Worm (Caenorhabditis elegans) whole organism, L2 larva: ENCODE data around the gene ugt-48.

ENCODE experiments used
- C34F6.9 ChIP-seq: fragments of 150-350 bp; optimal IDR thresholded peaks from 2 replicates; lab custom pipeline; 2014; ENCODE audit warnings: missing biosample characterization, missing genetic modification characterization
- F13H6.1 ChIP-seq: sonication (generic microtip); optimal IDR thresholded peaks from 2 replicates; lab custom pipeline; 2016; ENCODE audit warnings: missing genetic modification characterization, missing compliant biosample characterization
- Y55F3AM.14 ChIP-seq: fragments of 200-800 bp; sonication (Bioruptor generic); optimal IDR thresholded peaks from 2 replicates; lab custom pipeline; 2018; ENCODE audit warnings: mild to moderate bottlenecking, missing genetic modification characterization, missing compliant biosample characterization
- ZK546.5 ChIP-seq: sonication (generic microtip); optimal IDR thresholded peaks from 2 replicates; lab custom pipeline; 2017; ENCODE audit warnings: missing biosample characterization, missing genetic modification characterization
- alr-1 ChIP-seq: fragments of 150-350 bp; optimal IDR thresholded peaks from 2 replicates; lab custom pipeline; 2014; ENCODE audit warnings: missing biosample characterization, missing genetic modification characterization
- aly-2 ChIP-seq: fragments of 150-350 bp; optimal IDR thresholded peaks from 2 replicates; lab custom pipeline; 2014; ENCODE audit warnings: missing biosample characterization, missing genetic modification characterization
- ama-1 ChIP-seq: fragments of 150-350 bp; optimal IDR thresholded peaks from 2 replicates; lab custom pipeline; 2018; ENCODE audit warnings: inconsistent platforms
- ceh-82 ChIP-seq: fragments of 150-350 bp; optimal IDR thresholded peaks from 2 replicates; lab custom pipeline; 2014; ENCODE audit warnings: missing biosample characterization, missing genetic modification characterization
- crh-2 ChIP-seq: sonication (generic microtip); optimal IDR thresholded peaks from 2 replicates; lab custom pipeline; 2017; ENCODE audit warnings: missing biosample characterization, missing genetic modification characterization
- dmd-4 ChIP-seq: sonication (generic microtip); optimal IDR thresholded peaks from 2 replicates; lab custom pipeline; 2017; ENCODE audit warnings: missing biosample characterization, missing genetic modification characterization
- elt-1 ChIP-seq: fragments of 150-350 bp; optimal IDR thresholded peaks from 2 replicates; lab custom pipeline; 2014; ENCODE audit warnings: missing biosample characterization, missing genetic modification characterization
- fos-1 ChIP-seq: fragments of 150-350 bp; optimal IDR thresholded peaks from 2 replicates; lab custom pipeline; 2014; ENCODE audit warnings: missing biosample characterization, missing genetic modification characterization
- gmeb-1 ChIP-seq: fragments of 150-350 bp; optimal IDR thresholded peaks from 2 replicates; lab custom pipeline; 2014; ENCODE audit warnings: missing biosample characterization, missing genetic modification characterization
- lin-11 ChIP-seq: fragments of 150-350 bp; sonication (generic microtip); optimal IDR thresholded peaks from 2 replicates; lab custom pipeline; 2014; ENCODE audit warnings: missing biosample characterization, missing genetic modification characterization, inconsistent platforms, mixed read lengths
- lin-13 ChIP-seq: fragments of 150-350 bp; optimal IDR thresholded peaks from 2 replicates; lab custom pipeline; 2014; ENCODE audit warnings: missing biosample characterization, missing genetic modification reagents, missing genetic modification characterization
- lin-39 ChIP-seq: fragments of 150-350 bp; optimal IDR thresholded peaks from 2 replicates; lab custom pipeline; 2014; ENCODE audit warnings: missing biosample characterization, missing genetic modification reagents, missing genetic modification characterization
- lsy-2 ChIP-seq, 2 experiments: fragments of 150-350 bp in 1 of 2; sonication (generic microtip) in 1 of 2; optimal IDR thresholded peaks; 2 replicates each; lab custom pipeline; 2014 to 2017; ENCODE audit warnings: missing biosample characterization in 2 of 2, missing genetic modification characterization in 2 of 2
- mab-5 ChIP-seq: fragments of 150-350 bp; optimal IDR thresholded peaks from 2 replicates; lab custom pipeline; 2014; ENCODE audit warnings: missing biosample characterization, missing genetic modification characterization
- mdl-1 ChIP-seq, 2 experiments: fragments of 150-350 bp in 1 of 2; sonication (generic microtip) in 1 of 2; optimal IDR thresholded peaks; 2 replicates each; lab custom pipeline; 2017; ENCODE audit warnings: missing biosample characterization in 2 of 2, missing genetic modification characterization in 2 of 2
- nhr-11 ChIP-seq: fragments of 150-350 bp; optimal IDR thresholded peaks from 2 replicates; lab custom pipeline; 2014; ENCODE audit warnings: missing biosample characterization, missing genetic modification characterization
- nhr-129 ChIP-seq: fragments of 150-350 bp; optimal IDR thresholded peaks from 2 replicates; lab custom pipeline; 2014; ENCODE audit warnings: missing biosample characterization, missing genetic modification characterization
- nhr-21 ChIP-seq: fragments of 150-350 bp; optimal IDR thresholded peaks from 2 replicates; lab custom pipeline; 2014; ENCODE audit warnings: missing biosample characterization, missing genetic modification characterization
- nhr-23 ChIP-seq: fragments of 150-350 bp; optimal IDR thresholded peaks from 2 replicates; lab custom pipeline; 2014; ENCODE audit warnings: missing biosample characterization, missing genetic modification reagents, missing genetic modification characterization
- nhr-25 ChIP-seq: fragments of 150-350 bp; sonication (generic microtip); optimal IDR thresholded peaks from 3 replicates; lab custom pipeline; 2014; ENCODE audit warnings: missing biosample characterization, missing genetic modification characterization
- nhr-77 ChIP-seq: fragments of 150-350 bp; optimal IDR thresholded peaks from 2 replicates; lab custom pipeline; 2014; ENCODE audit warnings: missing biosample characterization, missing genetic modification characterization
- peb-1 ChIP-seq: fragments of 150-350 bp; optimal IDR thresholded peaks from 2 replicates; lab custom pipeline; 2014; ENCODE audit warnings: missing biosample characterization, missing genetic modification characterization
- sem-4 ChIP-seq: fragments of 150-350 bp; optimal IDR thresholded peaks from 2 replicates; lab custom pipeline; 2014; ENCODE audit warnings: missing biosample characterization, missing genetic modification reagents, missing genetic modification characterization
- skn-1 ChIP-seq: sonication (generic microtip); optimal IDR thresholded peaks from 2 replicates; lab custom pipeline; 2017; ENCODE audit warnings: missing biosample characterization, missing genetic modification characterization
- sma-3 ChIP-seq: sonication (generic microtip); optimal IDR thresholded peaks from 2 replicates; lab custom pipeline; 2016; ENCODE audit warnings: missing genetic modification reagents, missing genetic modification characterization, missing compliant biosample characterization
- sma-9 ChIP-seq, 2 experiments: fragments of 150-350 bp in 1 of 2; sonication (generic microtip) in 1 of 2; optimal IDR thresholded peaks; 2 replicates each; lab custom pipeline; 2014 to 2016; ENCODE audit warnings: missing genetic modification characterization in 2 of 2, mild to moderate bottlenecking in 1 of 2, missing biosample characterization in 1 of 2, missing compliant biosample characterization in 1 of 2, missing genetic modification reagents in 1 of 2, moderate library complexity in 1 of 2
- snpc-4 ChIP-seq: fragments of 150-350 bp; optimal IDR thresholded peaks from 2 replicates; lab custom pipeline; 2014; ENCODE audit warnings: missing biosample characterization, missing genetic modification characterization
- unc-39 ChIP-seq: fragments of 150-350 bp; optimal IDR thresholded peaks from 2 replicates; lab custom pipeline; 2014; ENCODE audit warnings: missing biosample characterization, missing genetic modification characterization
- unc-55 ChIP-seq: fragments of 150-350 bp; sonication (generic microtip); optimal IDR thresholded peaks from 3 replicates; lab custom pipeline; 2014; ENCODE audit warnings: missing biosample characterization, missing genetic modification reagents, missing genetic modification characterization
- unc-62 ChIP-seq: fragments of 150-350 bp; optimal IDR thresholded peaks from 2 replicates; lab custom pipeline; 2014; ENCODE audit warnings: missing biosample characterization, missing genetic modification reagents, missing genetic modification characterization
- zag-1 ChIP-seq: fragments of 150-350 bp; optimal IDR thresholded peaks from 2 replicates; lab custom pipeline; 2014; ENCODE audit warnings: missing biosample characterization, missing genetic modification characterization
- ztf-1 ChIP-seq: fragments of 200-800 bp; sonication (Bioruptor generic); conservative IDR thresholded peaks from 2 replicates; pipeline ENCODE4 v1.3.6; 2022; ENCODE audit warnings: missing genetic modification characterization, missing compliant biosample characterization

The ugt-48 gene

DNA sequence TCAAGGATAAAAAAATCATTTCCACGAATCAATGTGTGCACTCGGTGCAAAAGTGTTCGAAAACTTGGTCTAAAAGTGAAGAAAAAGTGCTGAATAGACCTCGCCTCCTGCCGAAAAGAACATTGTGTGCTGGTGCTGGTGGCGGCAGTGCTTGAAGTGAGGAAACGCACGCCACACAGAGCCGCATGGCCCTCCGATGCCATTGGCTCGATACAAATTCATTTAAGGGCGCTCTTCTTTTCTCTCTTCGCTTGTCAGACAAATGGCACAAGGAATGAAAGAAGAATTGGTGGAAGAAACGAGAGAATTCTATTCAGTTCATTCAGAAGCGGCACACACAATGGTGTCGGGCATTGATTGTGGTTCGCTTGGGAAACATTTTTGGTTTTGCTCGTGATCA, 34.4 kb upstream of the ugt-48 start:
- TF ChIP-seq sma-3 (GFP tag; lab: Kevin White, UChicago) (no peak), peb-1 (tag; lab: Kevin White, UChicago) (no peak), Y55F3AM.14 (GFP tag; lab: Kevin White, UChicago) (no peak), lin-39 (no peak)

DNA sequence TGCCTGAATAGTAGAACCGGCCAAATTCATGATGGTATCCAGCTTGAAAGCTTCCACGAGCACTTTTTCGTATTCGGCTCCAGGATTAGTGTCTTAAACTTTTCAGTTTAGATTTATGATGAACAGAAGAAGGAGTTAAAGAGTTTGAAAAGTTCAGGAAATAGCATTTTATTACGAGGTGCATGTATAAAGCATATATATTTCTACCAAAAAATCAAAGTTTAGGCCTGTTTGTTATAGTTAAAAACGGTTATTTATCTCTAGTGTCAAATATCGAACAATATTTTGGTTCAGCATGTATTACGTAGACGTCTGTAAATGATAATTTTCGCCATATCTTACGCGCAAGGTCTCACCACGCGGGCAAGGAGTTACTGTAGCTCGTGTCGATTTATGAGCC, 33.5 kb upstream of the ugt-48 start, which contains the start of gene klc-2:
Gene klc-2 (minus strand): TSS at position 101 of the 400 bp plus-strand sequence.
- TF ChIP-seq mab-5 (tag; lab: Kevin White, UChicago): no peak
- TF ChIP-seq nhr-23 (tag; lab: Kevin White, UChicago): no peak
- TF ChIP-seq lsy-2 (tag; optimal IDR thresholded peaks at IDR 0.05; lab: Kevin White, UChicago): no peak
- no peak for TF ChIP-seq F13H6.1 (tag; lab: Kevin White, UChicago)
- no peak for TF ChIP-seq mdl-1 (tag; optimal IDR thresholded peaks at IDR 0.05; lab: Kevin White, UChicago)
- no peak for TF ChIP-seq lin-11
- TF ChIP-seq snpc-4: no peak
- no peak for TF ChIP-seq unc-62 (GFP tag; lab: Kevin White, UChicago)
- TF ChIP-seq sem-4 (tag; lab: Kevin White, UChicago): no peak
- no peak for TF ChIP-seq skn-1 (tag; lab: Kevin White, UChicago)
- TF ChIP-seq ama-1 (lab: Kevin White, UChicago): no peak

DNA sequence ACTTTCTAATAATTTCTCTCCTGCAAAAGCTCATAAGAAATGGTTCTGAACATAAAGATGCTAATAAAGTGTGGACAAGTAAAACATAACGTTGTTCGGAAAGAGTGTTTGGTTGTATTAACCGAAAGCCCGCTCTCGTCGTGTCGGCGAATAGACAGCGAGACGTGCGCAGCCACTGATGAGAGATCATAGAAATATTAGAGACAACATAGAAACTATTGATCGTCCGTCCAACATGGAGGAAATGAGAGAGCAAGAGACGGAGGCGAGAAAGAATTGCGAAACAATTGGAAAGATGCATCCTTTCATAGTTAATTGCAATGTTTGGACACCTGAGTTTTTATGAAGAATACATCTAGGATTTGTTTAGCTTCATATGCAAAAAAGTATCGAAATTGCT, 32.7 kb upstream of the ugt-48 start:
- peak; percentile 57 for TF ChIP-seq F13H6.1 (tag; lab: Kevin White, UChicago)
- no peak for TF ChIP-seq nhr-21 (tag; lab: Kevin White, UChicago)
- TF ChIP-seq elt-1: no peak
- peak; percentile 61 for TF ChIP-seq fos-1 (tag; lab: Kevin White, UChicago)
- no peak for TF ChIP-seq nhr-77 (tag; lab: Kevin White, UChicago)
- peak; percentile 79 for TF ChIP-seq crh-2 (tag; lab: Kevin White, UChicago)
- peak; percentile 80 for TF ChIP-seq unc-55
- peak; percentile 44 for TF ChIP-seq snpc-4
- no peak for TF ChIP-seq aly-2 (tag; lab: Kevin White, UChicago)
- peak; percentile 34 for TF ChIP-seq ama-1 (lab: Kevin White, UChicago)
- TF ChIP-seq nhr-23 (tag; lab: Kevin White, UChicago): no peak
- TF ChIP-seq sma-9 (GFP tag; optimal IDR thresholded peaks at IDR 0.05; lab: Kevin White, UChicago): peak; percentile 65
- no peak for TF ChIP-seq sma-9 (tag; optimal IDR thresholded peaks at IDR 0.05; lab: Kevin White, UChicago)
- TF ChIP-seq ztf-1: no peak
- TF ChIP-seq C34F6.9: peak; percentile 87
- TF ChIP-seq alr-1: no peak
- TF ChIP-seq lsy-2 (tag; optimal IDR thresholded peaks at IDR 0.05; lab: Kevin White, UChicago): peak; percentile 61 to 84
- no peak for TF ChIP-seq Y55F3AM.14 (GFP tag; lab: Kevin White, UChicago)
- TF ChIP-seq mab-5 (tag; lab: Kevin White, UChicago): peak; percentile 32
- TF ChIP-seq nhr-129 (tag; lab: Kevin White, UChicago): peak; percentile 86
- peak; percentile 26 for TF ChIP-seq sem-4 (tag; lab: Kevin White, UChicago)
- TF ChIP-seq zag-1 (tag; lab: Kevin White, UChicago): peak; percentile 58
- no peak for TF ChIP-seq nhr-11 (tag; lab: Kevin White, UChicago)
- TF ChIP-seq nhr-25: peak; percentile 10
- no peak for TF ChIP-seq ZK546.5 (tag; lab: Kevin White, UChicago)

DNA sequence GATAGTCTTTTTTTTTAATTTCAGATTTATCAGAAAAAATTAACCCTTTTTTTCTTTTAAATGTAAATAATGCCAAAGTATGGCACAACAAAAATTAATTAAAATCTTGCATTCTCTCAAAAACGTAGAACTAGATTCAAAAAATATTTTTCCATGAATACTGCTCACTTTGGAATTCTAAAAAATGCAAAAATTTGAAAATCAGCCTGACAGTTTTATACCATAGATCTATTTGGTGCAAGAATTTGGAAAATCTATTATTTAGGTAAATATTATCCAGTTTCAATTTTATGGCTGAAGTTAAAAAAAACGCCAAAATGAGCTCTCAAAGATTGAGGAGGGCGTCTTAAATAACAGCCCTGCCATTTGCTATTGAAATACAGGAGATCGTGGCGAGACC, 31.8 kb upstream of the ugt-48 start:
- TF ChIP-seq ceh-82 (tag; lab: Kevin White, UChicago) (no peak), nhr-23 (tag; lab: Kevin White, UChicago) (no peak), dmd-4 (tag; lab: Kevin White, UChicago) (no peak), Y55F3AM.14 (GFP tag; lab: Kevin White, UChicago) (no peak), alr-1 (no peak), sma-3 (GFP tag; lab: Kevin White, UChicago) (no peak), mdl-1 (tag; optimal IDR thresholded peaks at IDR 0.05; lab: Kevin White, UChicago) (no peak), ztf-1 (no peak), nhr-11 (tag; lab: Kevin White, UChicago) (no peak), C34F6.9 (no peak), ama-1 (lab: Kevin White, UChicago) (no peak), unc-39 (no peak), zag-1 (tag; lab: Kevin White, UChicago) (no peak)

DNA sequence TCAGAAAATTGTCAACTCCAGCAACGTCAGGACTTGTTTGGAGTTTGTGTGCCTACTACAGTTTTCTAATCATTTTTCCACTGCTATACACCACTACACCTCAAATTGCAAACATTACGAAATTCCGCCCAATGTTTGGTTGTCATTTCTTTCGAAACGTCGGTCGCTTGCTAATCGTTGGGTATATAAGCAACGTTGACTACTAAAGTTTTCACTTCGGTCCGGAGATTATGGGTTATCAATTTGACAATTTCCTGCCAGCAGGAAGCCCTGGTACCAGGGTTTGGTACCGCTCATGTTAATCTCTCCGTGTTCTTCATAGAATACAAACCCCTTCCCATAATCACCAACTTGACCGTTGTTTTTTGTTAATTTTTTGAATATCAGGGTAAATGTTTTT, 28.1 kb upstream of the ugt-48 start:
- TF ChIP-seq F13H6.1 (tag; lab: Kevin White, UChicago) (peak; percentile 45), nhr-129 (tag; lab: Kevin White, UChicago) (peak; percentile 75), lsy-2 (tag; optimal IDR thresholded peaks at IDR 0.05; lab: Kevin White, UChicago) (peak; percentile 33 to 37), fos-1 (tag; lab: Kevin White, UChicago) (peak; percentile 65), lin-13 (GFP tag; lab: Kevin White, UChicago) (peak; percentile 10), zag-1 (tag; lab: Kevin White, UChicago) (no peak), snpc-4 (peak; percentile 97), nhr-21 (tag; lab: Kevin White, UChicago) (peak; percentile 13), peb-1 (tag; lab: Kevin White, UChicago) (no peak), sma-9 (GFP tag; optimal IDR thresholded peaks at IDR 0.05; lab: Kevin White, UChicago) (peak; percentile 41), sma-9 (tag; optimal IDR thresholded peaks at IDR 0.05; lab: Kevin White, UChicago) (no peak), crh-2 (tag; lab: Kevin White, UChicago) (peak; percentile 79), ama-1 (lab: Kevin White, UChicago) (no peak), gmeb-1 (tag; lab: Kevin White, UChicago) (peak; percentile 62), skn-1 (tag; lab: Kevin White, UChicago) (peak; percentile 13), sma-3 (GFP tag; lab: Kevin White, UChicago) (peak; percentile 58)
